Worm (Caenorhabditis elegans) whole organism, L4 larva: Measurements from ENCODE around the gene ric-7.

ENCODE experiments used
- F49E8.2 ChIP-seq: sonication (generic microtip); optimal IDR thresholded peaks from 2 replicates; lab custom pipeline; 2016; ENCODE audit warnings: missing compliant biosample characterization, mild to moderate bottlenecking, missing genetic modification characterization, borderline replicate concordance
- Y75B8A.6 ChIP-seq: fragments of 200-800 bp; sonication (Bioruptor generic); IDR thresholded peaks from 2 replicates; pipeline ENCODE4 v1.3.6; 2022; ENCODE audit warnings: missing genetic modification reagents, missing genetic modification characterization, missing compliant biosample characterization
- attf-4 ChIP-seq: sonication (generic microtip); optimal IDR thresholded peaks from 3 replicates; lab custom pipeline; 2017; ENCODE audit warnings: missing biosample characterization, missing genetic modification characterization
- ceh-82 ChIP-seq: sonication (generic microtip); optimal IDR thresholded peaks from 2 replicates; lab custom pipeline; 2017; ENCODE audit warnings: missing biosample characterization, missing genetic modification characterization
- daf-12 ChIP-seq: fragments of 150-350 bp; optimal IDR thresholded peaks from 2 replicates; lab custom pipeline; 2014; ENCODE audit warnings: missing biosample characterization, missing genetic modification reagents, missing genetic modification characterization
- hlh-11 ChIP-seq: fragments of 200-800 bp; sonication (Bioruptor generic); optimal IDR thresholded peaks from 2 replicates; lab custom pipeline; 2018; ENCODE audit warnings: mild to moderate bottlenecking, missing genetic modification characterization, missing compliant biosample characterization
- lim-7 ChIP-seq: fragments of 200-800 bp; sonication (Bioruptor generic); IDR thresholded peaks from 2 replicates; pipeline ENCODE4 v1.3.6; 2022; ENCODE audit warnings: missing genetic modification characterization, missing compliant biosample characterization
- lin-38 ChIP-seq: fragments of 200-800 bp; sonication (Bioruptor generic); IDR thresholded peaks from 2 replicates; pipeline ENCODE4 v1.3.6; 2022; ENCODE audit warnings: missing genetic modification reagents, missing genetic modification characterization, missing compliant biosample characterization
- lsy-2 ChIP-seq, 2 experiments: fragments of 150-350 bp in 1 of 2; sonication (generic microtip) in 1 of 2; optimal IDR thresholded peaks; 2 replicates each; lab custom pipeline; 2014 to 2017; ENCODE audit warnings: missing biosample characterization in 2 of 2, missing genetic modification characterization in 2 of 2
- mxl-3 ChIP-seq: fragments of 200-800 bp; sonication (Bioruptor generic); optimal IDR thresholded peaks from 2 replicates; lab custom pipeline; 2018; ENCODE audit warnings: mild to moderate bottlenecking, missing genetic modification characterization, missing compliant biosample characterization
- pha-4 ChIP-seq, 2 experiments: fragments of 150-350 bp in 1 of 2; fragments of 200-800 bp in 1 of 2; sonication (Bioruptor generic) in 1 of 2; IDR thresholded peaks in 1 of 2; optimal IDR thresholded peaks in 1 of 2; 2 replicates each; pipeline versions ENCODE4 v1.3.6 to Lab custom; 2014 to 2022; ENCODE audit warnings: missing genetic modification characterization in 2 of 2, missing genetic modification reagents in 2 of 2, missing biosample characterization in 1 of 2, missing compliant biosample characterization in 1 of 2
- skn-1 ChIP-seq: fragments of 150-350 bp; optimal IDR thresholded peaks from 2 replicates; lab custom pipeline; 2014; ENCODE audit warnings: missing biosample characterization, missing genetic modification characterization

- no peak for TF ChIP-seq pha-4 (GFP tag; IDR thresholded peaks at IDR 0.05; lab: Robert Waterston, UW)
- TF ChIP-seq pha-4 (tag; optimal IDR thresholded peaks at IDR 0.05; lab: Kevin White, UChicago) = peak; percentile 71
- no peak for TF ChIP-seq daf-12 (tag; lab: Kevin White, UChicago)
- TF ChIP-seq ceh-82 (tag; lab: Kevin White, UChicago) = no peak
- TF ChIP-seq skn-1 (tag; lab: Kevin White, UChicago) = no peak
- TF ChIP-seq F49E8.2 = no peak
- TF ChIP-seq lsy-2 (tag; optimal IDR thresholded peaks at IDR 0.05; lab: Kevin White, UChicago) = peak; percentile 8 to 87
- peak; percentile 42 for TF ChIP-seq mxl-3 (GFP tag; lab: Kevin White, UChicago)
- no peak for TF ChIP-seq lim-7 (GFP tag; lab: Robert Waterston, UW)
- TF ChIP-seq attf-4 (tag; lab: Kevin White, UChicago) = no peak
- TF ChIP-seq lin-38 (GFP tag; lab: Robert Waterston, UW) = peak; percentile 73
- TF ChIP-seq Y75B8A.6 (GFP tag; lab: Robert Waterston, UW) = no peak
- peak; percentile 98 for TF ChIP-seq hlh-11
These were observed 6.4 kb upstream of the ric-7 start, which contains the start of the genes ddx-17 and aip-1 for ce11 chrV:14012002-14012554.
